Fruit fly (Drosophila melanogaster) whole organism, prepupa: Measurements from ENCODE around the gene CG3088.

Experiments used
- CG10669 ChIP-seq: fragments of 200-800 bp; sonication (Bioruptor generic); optimal IDR thresholded peaks from 3 replicates; lab custom pipeline; 2018; ENCODE audit warnings: missing biosample characterization, mild to moderate bottlenecking, missing genetic modification characterization, moderate library complexity
- CG6276 ChIP-seq: fragments of 200-800 bp; sonication (Bioruptor generic); optimal IDR thresholded peaks from 2 replicates; lab custom pipeline; 2017; ENCODE audit warnings: missing biosample characterization, mild to moderate bottlenecking, missing genetic modification characterization
- CG6808 ChIP-seq: fragments of 200-800 bp; sonication (Bioruptor generic); optimal IDR thresholded peaks from 3 replicates; lab custom pipeline; 2017; ENCODE audit warnings: missing biosample characterization, missing genetic modification characterization, mild to moderate bottlenecking, moderate library complexity, missing genetic modification reagents
- CG9139 ChIP-seq: fragments of 200-800 bp; sonication (Bioruptor generic); optimal IDR thresholded peaks from 3 replicates; lab custom pipeline; 2017; ENCODE audit warnings: missing biosample characterization, mild to moderate bottlenecking, missing genetic modification characterization
- Eip75B ChIP-seq: fragments of 200-800 bp; sonication (Bioruptor generic); optimal IDR thresholded peaks from 3 replicates; lab custom pipeline; 2016; ENCODE audit warnings: missing biosample characterization, missing genetic modification characterization
- Ets96B ChIP-seq: fragments of 200-800 bp; optimal IDR thresholded peaks from 2 replicates; lab custom pipeline; 2019; ENCODE audit warnings: missing biosample characterization, mild to moderate bottlenecking, missing genetic modification characterization, moderate library complexity
- Smox ChIP-seq: fragments of 200-800 bp; sonication (Bioruptor generic); optimal IDR thresholded peaks from 3 replicates; lab custom pipeline; 2016; ENCODE audit warnings: missing biosample characterization, missing genetic modification characterization
- Sox102F ChIP-seq: fragments of 200-800 bp; sonication (Bioruptor generic); optimal IDR thresholded peaks from 2 replicates; lab custom pipeline; 2016; ENCODE audit warnings: missing biosample characterization, mild to moderate bottlenecking, missing genetic modification characterization
- fd85E ChIP-seq: fragments of 200-800 bp; sonication (Bioruptor generic); optimal IDR thresholded peaks from 3 replicates; lab custom pipeline; 2016; ENCODE audit warnings: missing biosample characterization, missing genetic modification characterization
- ss ChIP-seq, 2 experiments: fragments of 200-800 bp; sonication (Bioruptor generic); optimal IDR thresholded peaks; 2 replicates in 1 of 2; 3 replicates in 1 of 2; lab custom pipeline; 2017 to 2018; ENCODE audit warnings: mild to moderate bottlenecking in 2 of 2, missing biosample characterization in 2 of 2, missing genetic modification characterization in 2 of 2, moderate library complexity in 1 of 2
- vri ChIP-seq: fragments of 200-800 bp; sonication (Bioruptor generic); optimal IDR thresholded peaks from 3 replicates; lab custom pipeline; 2016; ENCODE audit warnings: missing biosample characterization, mild to moderate bottlenecking, missing genetic modification characterization

dm6 chr3L:9637812-9638211 is 36.7 kb upstream of the CG3088 start, which contains the start of gene CG8329:
- TF ChIP-seq Ets96B (tag; lab: Kevin White, UChicago), result no peak
- no peak for TF ChIP-seq CG9139 (GFP tag; lab: Kevin White, UChicago)
- no peak for TF ChIP-seq Eip75B (GFP tag; lab: Kevin White, UChicago)
- TF ChIP-seq CG6808, result no peak
- TF ChIP-seq Smox (GFP tag; lab: Kevin White, UChicago), result no peak
- TF ChIP-seq vri, result no peak
- no peak for TF ChIP-seq ss (GFP tag; optimal IDR thresholded peaks at IDR 0.05; lab: Kevin White, UChicago)
- no peak for TF ChIP-seq fd85E (GFP tag; lab: Kevin White, UChicago)
- no peak for TF ChIP-seq Sox102F (GFP tag; lab: Kevin White, UChicago)
- TF ChIP-seq CG10669 (GFP tag; lab: Kevin White, UChicago), result no peak
- TF ChIP-seq CG6276 (GFP tag; lab: Kevin White, UChicago), result no peak
